Worm (Caenorhabditis elegans) whole organism, L2 larva: ENCODE data around the gene W01D2.3.
A peak's percentile ranks its signal among the peaks of the same experiment; 100 is the strongest.

Source experiments
- aly-2 ChIP-seq: fragments of 150-350 bp; optimal IDR thresholded peaks from 2 replicates; lab custom pipeline; 2014; ENCODE audit warnings: missing biosample characterization, missing genetic modification characterization
- ama-1 ChIP-seq: fragments of 150-350 bp; optimal IDR thresholded peaks from 2 replicates; lab custom pipeline; 2018; ENCODE audit warnings: inconsistent platforms
- blmp-1 ChIP-seq: sonication (generic microtip); optimal IDR thresholded peaks from 2 replicates; lab custom pipeline; 2017; ENCODE audit warnings: missing genetic modification characterization, mild to moderate bottlenecking, missing compliant biosample characterization, antibody characterized with exemption, moderate library complexity; ENCODE audit not compliant: insufficient read depth
- ceh-82 ChIP-seq: fragments of 150-350 bp; optimal IDR thresholded peaks from 2 replicates; lab custom pipeline; 2014; ENCODE audit warnings: missing biosample characterization, missing genetic modification characterization
- egl-27 ChIP-seq: sonication (generic microtip); optimal IDR thresholded peaks from 3 replicates; lab custom pipeline; 2017; ENCODE audit warnings: missing biosample characterization, missing genetic modification reagents, missing genetic modification characterization
- elt-3 ChIP-seq: sonication (generic microtip); optimal IDR thresholded peaks from 2 replicates; lab custom pipeline; 2017; ENCODE audit warnings: missing biosample characterization, missing genetic modification characterization
- lin-39 ChIP-seq: fragments of 150-350 bp; optimal IDR thresholded peaks from 2 replicates; lab custom pipeline; 2014; ENCODE audit warnings: missing biosample characterization, missing genetic modification reagents, missing genetic modification characterization
- mdl-1 ChIP-seq, 2 experiments: fragments of 150-350 bp in 1 of 2; sonication (generic microtip) in 1 of 2; optimal IDR thresholded peaks; 2 replicates each; lab custom pipeline; 2017; ENCODE audit warnings: missing biosample characterization in 2 of 2, missing genetic modification characterization in 2 of 2
- nhr-12 ChIP-seq: fragments of 150-350 bp; optimal IDR thresholded peaks from 2 replicates; lab custom pipeline; 2014; ENCODE audit warnings: missing biosample characterization, missing genetic modification characterization
- sma-9 ChIP-seq, 2 experiments: fragments of 150-350 bp in 1 of 2; sonication (generic microtip) in 1 of 2; optimal IDR thresholded peaks; 2 replicates each; lab custom pipeline; 2014 to 2016; ENCODE audit warnings: missing genetic modification characterization in 2 of 2, mild to moderate bottlenecking in 1 of 2, missing biosample characterization in 1 of 2, missing compliant biosample characterization in 1 of 2, missing genetic modification reagents in 1 of 2, moderate library complexity in 1 of 2
- snpc-4 ChIP-seq: fragments of 150-350 bp; optimal IDR thresholded peaks from 2 replicates; lab custom pipeline; 2014; ENCODE audit warnings: missing biosample characterization, missing genetic modification characterization
- zag-1 ChIP-seq: fragments of 150-350 bp; optimal IDR thresholded peaks from 2 replicates; lab custom pipeline; 2014; ENCODE audit warnings: missing biosample characterization, missing genetic modification characterization

DNA sequence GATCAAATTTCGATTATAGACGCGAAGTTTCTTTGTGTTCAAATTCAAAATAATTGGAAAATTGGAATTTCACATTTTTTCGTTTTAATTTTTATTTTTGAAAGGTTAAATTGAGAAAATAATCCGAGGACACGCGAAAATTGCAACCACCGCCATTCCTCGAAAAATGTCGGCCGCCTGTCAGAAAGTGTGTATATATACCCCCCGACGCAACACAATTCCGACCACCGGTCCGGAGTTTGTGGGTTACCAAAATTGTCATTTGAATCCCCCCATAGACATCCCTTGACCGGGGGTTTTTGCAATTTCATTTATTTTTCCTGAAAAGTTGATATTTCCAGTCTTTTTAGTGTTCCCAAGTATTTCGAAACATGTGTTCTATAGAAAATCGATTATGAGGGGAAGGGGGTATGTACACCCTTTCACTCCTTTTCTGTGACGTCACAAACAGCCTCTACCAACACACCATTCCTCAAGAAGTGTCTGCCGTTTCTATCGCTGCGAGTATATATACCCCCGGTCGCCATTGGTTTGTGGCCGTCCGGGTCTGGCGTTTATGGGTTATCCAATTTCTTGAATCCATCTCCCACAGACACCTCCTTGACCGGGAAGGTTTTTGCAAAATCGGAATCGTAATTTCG is at the start of gene W01D2.3:
- TF ChIP-seq ama-1 (lab: Kevin White, UChicago): peak; percentile 4
- no peak for TF ChIP-seq egl-27 (tag; lab: Kevin White, UChicago)
- no peak for TF ChIP-seq elt-3 (tag; lab: Kevin White, UChicago)
- peak; percentile 3 for TF ChIP-seq zag-1 (tag; lab: Kevin White, UChicago)
- peak; percentile 78 for TF ChIP-seq blmp-1 (tag; lab: Kevin White, UChicago)
- peak; percentile 98 for TF ChIP-seq snpc-4 (tag; lab: Kevin White, UChicago)
- TF ChIP-seq sma-9 (GFP tag; optimal IDR thresholded peaks at IDR 0.05; lab: Kevin White, UChicago): no peak
- no peak for TF ChIP-seq sma-9 (tag; optimal IDR thresholded peaks at IDR 0.05; lab: Kevin White, UChicago)
- TF ChIP-seq aly-2 (tag; lab: Kevin White, UChicago): no peak
- TF ChIP-seq nhr-12 (tag; lab: Kevin White, UChicago): no peak
- TF ChIP-seq mdl-1 (tag; optimal IDR thresholded peaks at IDR 0.05; lab: Kevin White, UChicago): no peak
- no peak for TF ChIP-seq lin-39 (tag; lab: Kevin White, UChicago)
- TF ChIP-seq ceh-82: no peak
